Fruit fly (Drosophila melanogaster): ENCODE results near the gene aurA.

dm6 chr3R:12006417-12006816 is 43.5 kb downstream of the aurA start:
- TF ChIP-seq CG8478 (optimal IDR thresholded peaks at IDR 0.05) (no peak), usp (GFP tag; optimal IDR thresholded peaks at IDR 0.05) (no peak), psq (optimal IDR thresholded peaks at IDR 0.05) (no peak), pan (optimal IDR thresholded peaks at IDR 0.05) (no peak)
